Fruit fly (Drosophila melanogaster) S2 (cell line): ENCODE data around the gene mor.

Experiments
- CG8478 ChIP-seq: fragments of >200 bp; optimal IDR thresholded peaks from 2 replicates; lab custom pipeline; 2018
- CTCF ChIP-seq, 2 experiments: fragments of >200 bp; optimal IDR thresholded peaks; 2 replicates each; lab custom pipeline; 2018

DNA sequence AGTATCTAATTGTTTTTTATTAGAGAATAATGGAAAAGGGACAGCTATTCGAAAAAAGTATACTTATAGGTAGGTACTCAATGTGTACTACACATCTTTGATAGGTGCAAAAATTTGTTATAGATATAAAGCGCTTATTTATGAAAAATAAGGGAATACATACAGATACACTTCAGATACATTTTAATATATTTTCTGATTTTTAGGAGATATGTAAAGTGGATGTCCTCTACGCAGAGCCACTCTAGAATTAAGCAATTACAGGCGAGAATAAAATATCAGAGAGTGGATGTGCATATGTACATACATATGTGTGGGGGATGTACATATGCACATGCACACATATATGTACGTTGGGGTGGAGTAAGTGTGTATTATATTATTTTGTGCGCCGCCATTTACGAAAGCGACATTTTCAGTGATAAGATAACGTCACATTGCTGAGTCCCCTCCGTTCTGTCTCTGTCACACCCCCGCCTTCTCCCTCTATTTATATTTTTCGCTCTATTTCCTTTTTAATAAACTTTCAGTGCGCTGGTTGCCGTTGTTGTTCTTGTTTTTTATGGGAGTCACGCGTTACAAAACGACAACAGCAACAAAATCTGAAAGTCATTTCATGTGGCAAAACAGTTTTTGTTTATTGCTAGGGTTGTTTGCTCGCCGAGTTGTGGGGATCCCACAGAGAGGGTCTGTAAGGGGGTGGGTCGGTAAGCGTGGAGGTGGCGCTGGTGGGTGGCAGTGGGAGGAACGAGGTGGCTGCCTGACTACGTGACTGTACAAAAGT lies 32.2 kb upstream of the mor start:
- TF ChIP-seq CG8478 (lab: Kevin White, UChicago) (peak; percentile 61), CTCF (optimal IDR thresholded peaks at IDR 0.05; lab: Kevin White, UChicago) (no peak)
